Worm (Caenorhabditis elegans) whole organism, midembryonic: ENCODE measurements around the gene F59E12.8.

ENCODE experiments used
- flt-1 ChIP-seq: fragments of 200-800 bp; sonication (Bioruptor generic); IDR thresholded peaks from 2 replicates; pipeline ENCODE4 v1.3.6; 2022; ENCODE audit warnings: missing genetic modification characterization, missing compliant biosample characterization
- med-1 ChIP-seq: sonication (generic microtip); optimal IDR thresholded peaks from 2 replicates; lab custom pipeline; 2017; ENCODE audit warnings: missing genetic modification characterization, mild to moderate bottlenecking, missing compliant biosample characterization, antibody characterized with exemption, missing genetic modification reagents; ENCODE audit not compliant: insufficient read depth
- ref-1 ChIP-seq: fragments of 200-800 bp; sonication (Bioruptor generic); conservative IDR thresholded peaks from 2 replicates; pipeline ENCODE4 v1.3.6; 2022; ENCODE audit warnings: missing genetic modification reagents, missing genetic modification characterization, missing compliant biosample characterization
- ztf-23 ChIP-seq: fragments of 200-800 bp; sonication (Bioruptor generic); IDR thresholded peaks from 2 replicates; pipeline ENCODE4 v1.3.6; 2022; ENCODE audit warnings: missing genetic modification reagents, missing genetic modification characterization, missing compliant biosample characterization
- ztf-29 ChIP-seq: fragments of 200-800 bp; sonication (Bioruptor generic); IDR thresholded peaks from 2 replicates; pipeline ENCODE4 v1.3.6; 2022; ENCODE audit warnings: missing genetic modification reagents, missing genetic modification characterization, missing compliant biosample characterization

ce11 chrII:5604441-5604840, 32.3 kb downstream of the F59E12.8 start:
- TF ChIP-seq ztf-29 (GFP tag; lab: Robert Waterston, UW) (no peak), flt-1 (GFP tag; lab: Robert Waterston, UW) (no peak), ref-1 (GFP tag; lab: Robert Waterston, UW) (no peak), ztf-23 (GFP tag; lab: Robert Waterston, UW) (no peak), med-1 (no peak)
